Worm (Caenorhabditis elegans) whole organism, L2 larva: ENCODE results near the gene mltn-9.

Experiments
- ceh-16 ChIP-seq: fragments of 150-350 bp; optimal IDR thresholded peaks from 2 replicates; lab custom pipeline; 2014; ENCODE audit warnings: missing biosample characterization, missing genetic modification characterization
- fos-1 ChIP-seq: fragments of 150-350 bp; optimal IDR thresholded peaks from 2 replicates; lab custom pipeline; 2014; ENCODE audit warnings: missing biosample characterization, missing genetic modification characterization
- gmeb-1 ChIP-seq: fragments of 150-350 bp; optimal IDR thresholded peaks from 2 replicates; lab custom pipeline; 2014; ENCODE audit warnings: missing biosample characterization, missing genetic modification characterization
- lin-11 ChIP-seq: fragments of 150-350 bp; sonication (generic microtip); optimal IDR thresholded peaks from 2 replicates; lab custom pipeline; 2014; ENCODE audit warnings: missing biosample characterization, missing genetic modification characterization, inconsistent platforms, mixed read lengths
- nhr-21 ChIP-seq: fragments of 150-350 bp; optimal IDR thresholded peaks from 2 replicates; lab custom pipeline; 2014; ENCODE audit warnings: missing biosample characterization, missing genetic modification characterization
- ztf-11 ChIP-seq: sonication (generic microtip); optimal IDR thresholded peaks from 2 replicates; lab custom pipeline; 2017; ENCODE audit warnings: missing biosample characterization, missing genetic modification characterization

DNA sequence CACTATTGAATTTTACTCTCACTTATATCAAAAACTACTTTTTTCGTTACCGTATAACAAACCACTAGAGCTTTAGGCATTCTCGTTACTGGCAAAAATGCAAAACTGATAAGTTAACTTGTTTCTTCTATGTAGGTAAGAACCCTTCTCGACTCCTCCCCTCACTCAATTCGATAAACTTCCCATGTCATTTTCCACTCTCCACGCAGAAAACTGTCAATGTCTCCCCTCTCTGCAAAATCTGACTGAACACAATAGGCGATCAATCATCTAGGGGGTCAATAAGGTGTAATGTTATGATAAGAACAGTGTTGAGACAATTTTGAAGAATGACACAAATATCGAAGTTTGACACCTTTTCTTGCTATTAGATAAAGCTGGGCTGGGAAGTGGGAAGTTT, 2.9 kb downstream of the mltn-9 start:
- no peak for TF ChIP-seq fos-1 (tag; lab: Kevin White, UChicago)
- peak; percentile 1 for TF ChIP-seq nhr-21 (tag; lab: Kevin White, UChicago)
- no peak for TF ChIP-seq gmeb-1
- no peak for TF ChIP-seq lin-11 (tag; lab: Kevin White, UChicago)
- no peak for TF ChIP-seq ceh-16 (tag; lab: Kevin White, UChicago)
- TF ChIP-seq ztf-11 = no peak
